Fruit fly (Drosophila melanogaster) whole organism, embryonic: ENCODE data around the gene slmo.

Experiments
- Adf1 ChIP-seq: fragments of 200-800 bp; sonication (Bioruptor generic); IDR thresholded peaks from 2 replicates; pipeline ENCODE4 v1.3.6; 2022; ENCODE audit warnings: missing biosample characterization, missing genetic modification characterization
- CG11247 ChIP-seq: fragments of 200-800 bp; sonication (Bioruptor generic); IDR thresholded peaks from 2 replicates; pipeline ENCODE4 v1.3.6; 2022; ENCODE audit warnings: missing biosample characterization, missing genetic modification characterization
- CG12769 ChIP-seq: fragments of 200-800 bp; sonication (Bioruptor generic); optimal IDR thresholded peaks from 2 replicates; lab custom pipeline; 2019; ENCODE audit warnings: missing biosample characterization, mild to moderate bottlenecking, missing genetic modification characterization, moderate library complexity
- CG14667 ChIP-seq: fragments of 200-800 bp; sonication (Bioruptor generic); IDR thresholded peaks from 2 replicates; pipeline ENCODE4 v1.3.6; 2022; ENCODE audit warnings: missing biosample characterization, missing genetic modification characterization
- CG14965 ChIP-seq: fragments of 200-800 bp; sonication (Bioruptor generic); optimal IDR thresholded peaks from 2 replicates; lab custom pipeline; 2016; ENCODE audit warnings: missing biosample characterization, missing genetic modification characterization, borderline replicate concordance
- CG16813 ChIP-seq: fragments of 200-800 bp; sonication (Bioruptor generic); IDR thresholded peaks from 3 replicates; pipeline ENCODE4 v1.3.6; 2022; ENCODE audit warnings: missing biosample characterization, missing genetic modification characterization; ENCODE audit not compliant: partially characterized antibody
- CG17328 ChIP-seq: fragments of 200-800 bp; sonication (Bioruptor generic); IDR thresholded peaks from 2 replicates; pipeline ENCODE4 v1.3.6; 2022; ENCODE audit warnings: missing biosample characterization, missing genetic modification characterization
- CG17568 ChIP-seq: fragments of 200-800 bp; sonication (Bioruptor generic); optimal IDR thresholded peaks from 2 replicates; lab custom pipeline; 2018; ENCODE audit warnings: missing biosample characterization, mild to moderate bottlenecking, missing genetic modification characterization, moderate library complexity
- CG2120 ChIP-seq: fragments of 200-800 bp; sonication (Bioruptor generic); optimal IDR thresholded peaks from 3 replicates; lab custom pipeline; 2016; ENCODE audit warnings: missing biosample characterization, missing genetic modification characterization
- CG34224 ChIP-seq: fragments of 200-800 bp; sonication (Bioruptor generic); IDR thresholded peaks from 3 replicates; pipeline ENCODE4 v1.3.6; 2022; ENCODE audit warnings: missing biosample characterization, missing genetic modification characterization; ENCODE audit not compliant: partially characterized antibody
- CG8388 ChIP-seq: fragments of 200-800 bp; sonication (Bioruptor generic); optimal IDR thresholded peaks from 2 replicates; lab custom pipeline; 2019; ENCODE audit warnings: missing biosample characterization, mild to moderate bottlenecking, missing genetic modification characterization, moderate library complexity
- CG9797 ChIP-seq: fragments of 200-800 bp; sonication (Bioruptor generic); optimal IDR thresholded peaks from 3 replicates; lab custom pipeline; 2018; ENCODE audit warnings: missing biosample characterization, mild to moderate bottlenecking, missing genetic modification characterization
- CG9876 ChIP-seq: fragments of 200-800 bp; sonication (Bioruptor generic); optimal IDR thresholded peaks from 2 replicates; lab custom pipeline; 2016; ENCODE audit warnings: missing biosample characterization, missing genetic modification characterization
- Camta ChIP-seq: fragments of 200-800 bp; sonication (Bioruptor generic); optimal IDR thresholded peaks from 2 replicates; lab custom pipeline; 2016; ENCODE audit warnings: missing biosample characterization, missing genetic modification characterization
- D19A ChIP-seq: fragments of 200-800 bp; optimal IDR thresholded peaks from 3 replicates; lab custom pipeline; 2019; ENCODE audit warnings: missing biosample characterization, mild to moderate bottlenecking, missing genetic modification characterization, moderate library complexity
- Ets65A ChIP-seq: fragments of 200-800 bp; sonication (Bioruptor generic); peaks from one replicate; lab custom pipeline; 2016; ENCODE audit warnings: missing biosample characterization, missing genetic modification characterization
- H15 ChIP-seq: fragments of 200-800 bp; sonication (Bioruptor generic); IDR thresholded peaks from 3 replicates; pipeline ENCODE4 v1.3.6; 2022; ENCODE audit warnings: missing biosample characterization, missing genetic modification characterization
- HLHmδ ChIP-seq: fragments of 200-800 bp; sonication (Bioruptor generic); optimal IDR thresholded peaks from 2 replicates; lab custom pipeline; 2018; ENCODE audit warnings: missing biosample characterization, mild to moderate bottlenecking, missing genetic modification characterization, moderate library complexity
- HmgD ChIP-seq: fragments of 200-800 bp; sonication (Bioruptor generic); optimal IDR thresholded peaks from 3 replicates; lab custom pipeline; 2016; ENCODE audit warnings: missing biosample characterization, missing genetic modification characterization
- Lim3 ChIP-seq: fragments of 200-800 bp; sonication (Bioruptor generic); IDR thresholded peaks from 2 replicates; pipeline ENCODE4 v1.3.6; 2022; ENCODE audit warnings: missing biosample characterization, missing genetic modification characterization
- Nf-YC ChIP-seq: fragments of 200-800 bp; optimal IDR thresholded peaks from 3 replicates; lab custom pipeline; 2019; ENCODE audit warnings: missing biosample characterization, mild to moderate bottlenecking, missing genetic modification characterization, moderate library complexity
- Oli ChIP-seq: fragments of 200-800 bp; sonication (Bioruptor generic); optimal IDR thresholded peaks from 2 replicates; lab custom pipeline; 2018; ENCODE audit warnings: missing biosample characterization, mild to moderate bottlenecking, missing genetic modification characterization, moderate library complexity
- Optix ChIP-seq: fragments of 200-800 bp; sonication (Bioruptor generic); IDR thresholded peaks from 3 replicates; pipeline ENCODE4 v1.3.6; 2022; ENCODE audit warnings: missing biosample characterization, missing genetic modification characterization
- PHDP ChIP-seq: fragments of 200-800 bp; sonication (Bioruptor generic); optimal IDR thresholded peaks from 3 replicates; lab custom pipeline; 2018; ENCODE audit warnings: missing biosample characterization, mild to moderate bottlenecking, missing genetic modification characterization, moderate library complexity
- Sox102F ChIP-seq: fragments of 200-800 bp; sonication (Bioruptor generic); optimal IDR thresholded peaks from 2 replicates; lab custom pipeline; 2018; ENCODE audit warnings: missing biosample characterization, mild to moderate bottlenecking, missing genetic modification characterization, moderate library complexity
- bbx ChIP-seq: fragments of 200-800 bp; sonication (Bioruptor generic); IDR thresholded peaks from 2 replicates; pipeline ENCODE4 v1.3.6; 2022; ENCODE audit warnings: missing biosample characterization, missing genetic modification characterization; ENCODE audit not compliant: partially characterized antibody
- btn ChIP-seq: fragments of 200-800 bp; sonication (Bioruptor generic); optimal IDR thresholded peaks from 2 replicates; lab custom pipeline; 2016; ENCODE audit warnings: missing biosample characterization, missing genetic modification characterization
- crol ChIP-seq: fragments of 200-800 bp; sonication (Bioruptor generic); IDR thresholded peaks from 2 replicates; pipeline ENCODE4 v1.3.6; 2022; ENCODE audit warnings: missing biosample characterization, missing genetic modification characterization
- exex ChIP-seq: fragments of 200-800 bp; sonication (Bioruptor generic); optimal IDR thresholded peaks from 4 replicates; lab custom pipeline; 2018; ENCODE audit warnings: missing biosample characterization, mild to moderate bottlenecking, missing genetic modification characterization, moderate library complexity
- fd3F ChIP-seq: fragments of 200-800 bp; sonication (Bioruptor generic); optimal IDR thresholded peaks from 2 replicates; lab custom pipeline; 2018; ENCODE audit warnings: missing biosample characterization, mild to moderate bottlenecking, missing genetic modification characterization, moderate library complexity
- fd64A ChIP-seq: fragments of 200-800 bp; sonication (Bioruptor generic); optimal IDR thresholded peaks from 3 replicates; lab custom pipeline; 2018; ENCODE audit warnings: missing biosample characterization, mild to moderate bottlenecking, missing genetic modification characterization
- grn ChIP-seq: fragments of 200-800 bp; sonication (Bioruptor generic); optimal IDR thresholded peaks from 3 replicates; lab custom pipeline; 2017; ENCODE audit warnings: missing biosample characterization, missing genetic modification characterization
- hth ChIP-seq: fragments of >200 bp; optimal IDR thresholded peaks from 2 replicates; lab custom pipeline; 2017; ENCODE audit warnings: inconsistent platforms
- ken ChIP-seq: fragments of 200-800 bp; sonication (Bioruptor generic); IDR thresholded peaks from 3 replicates; pipeline ENCODE4 v1.3.6; 2022; ENCODE audit warnings: missing biosample characterization, missing genetic modification characterization
- lmd ChIP-seq: fragments of 200-800 bp; sonication (Bioruptor generic); IDR thresholded peaks from 2 replicates; pipeline ENCODE4 v1.3.6; 2022; ENCODE audit warnings: missing biosample characterization, missing genetic modification characterization
- lola ChIP-seq, 3 experiments: fragments of >200 bp in 2 of 3; fragments of 200-800 bp in 1 of 3; sonication (Bioruptor generic) in 1 of 3; optimal IDR thresholded peaks; 2 replicates each; lab custom pipeline; 2017 to 2019; ENCODE audit warnings: missing biosample characterization in 3 of 3, missing genetic modification characterization in 3 of 3, mild to moderate bottlenecking in 1 of 3, moderate library complexity in 1 of 3
- maf-S ChIP-seq: fragments of 200-800 bp; sonication (Bioruptor generic); optimal IDR thresholded peaks from 2 replicates; lab custom pipeline; 2016; ENCODE audit warnings: missing biosample characterization, missing genetic modification characterization
- mirr ChIP-seq: fragments of 200-800 bp; sonication (Bioruptor generic); optimal IDR thresholded peaks from 3 replicates; lab custom pipeline; 2018; ENCODE audit warnings: missing biosample characterization, mild to moderate bottlenecking, missing genetic modification characterization
- otp ChIP-seq: fragments of 200-800 bp; sonication (Bioruptor generic); IDR thresholded peaks from 3 replicates; pipeline ENCODE4, ENCODE4 v1.3.6; 2022; ENCODE audit warnings: missing biosample characterization, missing genetic modification characterization
- pum ChIP-seq: fragments of 200-800 bp; sonication (Bioruptor generic); optimal IDR thresholded peaks from 2 replicates; lab custom pipeline; 2016; ENCODE audit warnings: missing biosample characterization, missing genetic modification characterization
- row ChIP-seq: fragments of 200-800 bp; sonication (Bioruptor generic); IDR thresholded peaks from 3 replicates; pipeline ENCODE4 v1.3.6; 2022; ENCODE audit warnings: missing biosample characterization, missing genetic modification characterization
- run ChIP-seq: fragments of 200-800 bp; sonication (Bioruptor generic); optimal IDR thresholded peaks from 3 replicates; lab custom pipeline; 2018; ENCODE audit warnings: missing biosample characterization, mild to moderate bottlenecking, missing genetic modification characterization
- sd ChIP-seq: fragments of 200-800 bp; sonication (Bioruptor generic); optimal IDR thresholded peaks from 3 replicates; lab custom pipeline; 2018; ENCODE audit warnings: missing biosample characterization, mild to moderate bottlenecking, missing genetic modification characterization, moderate library complexity
- so ChIP-seq: fragments of 200-800 bp; sonication (Bioruptor generic); IDR thresholded peaks from 3 replicates; pipeline ENCODE4 v1.3.6; 2022; ENCODE audit warnings: missing biosample characterization, missing genetic modification characterization
- sr ChIP-seq: fragments of 200-800 bp; sonication (Bioruptor generic); IDR thresholded peaks from 3 replicates; pipeline ENCODE4 v1.3.6; 2022; ENCODE audit warnings: missing biosample characterization, missing genetic modification characterization
- stc ChIP-seq: fragments of 200-800 bp; sonication (Bioruptor generic); IDR thresholded peaks from 2 replicates; pipeline ENCODE4 v1.3.6; 2022; ENCODE audit warnings: missing biosample characterization, missing genetic modification characterization
- tll ChIP-seq, 2 experiments: fragments of 200-800 bp in 1 of 2; fragments of >200 bp in 1 of 2; sonication (Bioruptor generic) in 1 of 2; optimal IDR thresholded peaks; 2 replicates each; lab custom pipeline; 2017 to 2019; ENCODE audit warnings: missing biosample characterization in 2 of 2, missing genetic modification characterization in 2 of 2, mild to moderate bottlenecking in 1 of 2, moderate library complexity in 1 of 2
- tup ChIP-seq: fragments of 200-800 bp; sonication (Bioruptor generic); optimal IDR thresholded peaks from 2 replicates; lab custom pipeline; 2016; ENCODE audit warnings: missing biosample characterization, mild to moderate bottlenecking, missing genetic modification characterization, moderate library complexity
- usp ChIP-seq: fragments of >200 bp; optimal IDR thresholded peaks from 2 replicates; lab custom pipeline; 2017; ENCODE audit warnings: missing biosample characterization, missing genetic modification characterization
- vfl ChIP-seq: fragments of 200-800 bp; sonication (Bioruptor generic); optimal IDR thresholded peaks from 2 replicates; lab custom pipeline; 2016; ENCODE audit warnings: missing biosample characterization, missing genetic modification characterization

Gene slmo

dm6 chr2L:6012303-6013070 is 36.0 kb downstream of the slmo start, which contains the start of gene CG9098:
TSS of gene CG9098 (minus strand) at chr2L:6012338.
- TF ChIP-seq Optix (GFP tag; lab: Robert Waterston, UW) (no peak), stc (GFP tag; lab: Robert Waterston, UW) (no peak), CG14667 (GFP tag; lab: Robert Waterston, UW) (no peak), sd (no peak), CG9876 (GFP tag; lab: Kevin White, UChicago) (no peak), bbx (no peak), exex (peak; percentile 65), CG34224 (no peak), H15 (GFP tag; lab: Robert Waterston, UW) (no peak), CG16813 (GFP tag; lab: Robert Waterston, UW) (no peak), ken (GFP tag; lab: Robert Waterston, UW) (no peak), maf-S (GFP tag; lab: Kevin White, UChicago) (no peak), CG11247 (GFP tag; lab: Robert Waterston, UW) (no peak), CG8388 (GFP tag; lab: Kevin White, UChicago) (peak; percentile 62), Oli (tag; lab: Kevin White, UChicago) (no peak), D19A (tag; lab: Kevin White, UChicago) (peak; percentile 83), fd3F (GFP tag; lab: Kevin White, UChicago) (no peak), HLHmδ (GFP tag; lab: Kevin White, UChicago) (no peak), CG17568 (GFP tag; lab: Kevin White, UChicago) (no peak), Ets65A (GFP tag; lab: Kevin White, UChicago) (peak; percentile 28), CG9797 (GFP tag; lab: Kevin White, UChicago) (no peak), HmgD (GFP tag; lab: Kevin White, UChicago) (no peak), Camta (GFP tag; lab: Kevin White, UChicago) (no peak), Sox102F (GFP tag; lab: Kevin White, UChicago) (no peak), usp (GFP tag; lab: Kevin White, UChicago) (no peak), run (tag; lab: Kevin White, UChicago) (no peak), tll (GFP tag; optimal IDR thresholded peaks at IDR 0.05; lab: Kevin White, UChicago) (no peak), CG12769 (tag; lab: Kevin White, UChicago) (no peak), CG17328 (no peak), so (no peak), lmd (GFP tag; lab: Robert Waterston, UW) (no peak), lola (GFP tag; optimal IDR thresholded peaks at IDR 0.05; lab: Kevin White, UChicago) (no peak), sr (GFP tag; lab: Robert Waterston, UW) (no peak), CG2120 (GFP tag; lab: Kevin White, UChicago) (no peak), vfl (GFP tag; lab: Kevin White, UChicago) (no peak), Nf-YC (tag; lab: Kevin White, UChicago) (no peak), pum (GFP tag; lab: Kevin White, UChicago) (no peak), grn (GFP tag; lab: Kevin White, UChicago) (peak; percentile 72), btn (GFP tag; lab: Kevin White, UChicago) (no peak), mirr (GFP tag; lab: Kevin White, UChicago) (peak; percentile 82), fd64A (GFP tag; lab: Kevin White, UChicago) (no peak), Adf1 (GFP tag; lab: Robert Waterston, UW) (no peak), hth (no peak), Lim3 (GFP tag; lab: Robert Waterston, UW) (peak; percentile 61; the same call in 1 of the 2 replicates), otp (GFP tag; lab: Robert Waterston, UW) (peak; percentile 10; the same call in 1 of the 3 replicates), tup (GFP tag; lab: Kevin White, UChicago) (no peak), PHDP (no peak), CG14965 (GFP tag; lab: Kevin White, UChicago) (no peak), row (peak; percentile 44; the same call in 1 of the 3 replicates), crol (peak; percentile 75)
